Worm (Caenorhabditis elegans): ENCODE measurements around the gene F35C11.7.

Gene F35C11.7

DNA sequence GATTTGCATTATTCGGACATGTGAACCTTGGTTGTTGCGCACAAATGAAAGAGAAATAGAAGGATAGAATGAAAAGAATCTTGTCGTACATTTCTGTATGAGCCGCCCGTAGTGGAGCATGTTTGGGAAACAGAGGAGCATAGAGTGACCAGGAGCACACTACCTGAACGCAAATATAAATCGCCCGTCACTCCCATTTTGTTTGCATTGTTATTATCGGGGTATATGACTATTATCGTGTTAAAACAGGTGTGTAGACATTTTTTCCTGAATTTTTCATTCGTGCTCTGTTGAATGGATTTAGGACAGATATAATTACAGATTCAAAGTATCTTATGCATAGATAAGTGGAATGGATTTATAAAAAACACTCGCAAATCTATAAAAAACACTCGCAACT is 13.2 kb downstream of the F35C11.7 start, which contains the start of gene K01C8.2:
Gene K01C8.2 (minus strand): TSS at position 101 of the 400 bp plus-strand sequence.
- TF ChIP-seq sma-9 (GFP tag; optimal IDR thresholded peaks at IDR 0.05): no peak
- TF ChIP-seq sma-9 (tag; optimal IDR thresholded peaks at IDR 0.05): no peak
- no peak for TF ChIP-seq F13H6.1 (tag; optimal IDR thresholded peaks at IDR 0.05)
- TF ChIP-seq R02D3.7 (tag; optimal IDR thresholded peaks at IDR 0.05): no peak
- no peak for TF ChIP-seq ztf-11 (tag; optimal IDR thresholded peaks at IDR 0.05)
- no peak for TF ChIP-seq mdl-1 (tag; optimal IDR thresholded peaks at IDR 0.05)
- TF ChIP-seq nhr-10 (tag; optimal IDR thresholded peaks at IDR 0.05): no peak
- no peak for TF ChIP-seq nhr-77 (tag; optimal IDR thresholded peaks at IDR 0.05)
- no peak for TF ChIP-seq unc-62 (GFP tag; optimal IDR thresholded peaks at IDR 0.05)
- TF ChIP-seq ceh-82 (tag; optimal IDR thresholded peaks at IDR 0.05): no peak
- TF ChIP-seq alr-1 (tag; optimal IDR thresholded peaks at IDR 0.05): no peak
- no peak for TF ChIP-seq nhr-11 (tag; optimal IDR thresholded peaks at IDR 0.05)
- TF ChIP-seq fos-1 (tag; optimal IDR thresholded peaks at IDR 0.05): no peak
- no peak for TF ChIP-seq Y55F3AM.14 (GFP tag; optimal IDR thresholded peaks at IDR 0.05)
- TF ChIP-seq unc-55 (GFP tag; optimal IDR thresholded peaks at IDR 0.05): no peak
- TF ChIP-seq nhr-21 (tag; optimal IDR thresholded peaks at IDR 0.05): no peak
- TF ChIP-seq nhr-23 (tag; optimal IDR thresholded peaks at IDR 0.05): no peak

ce11 chrII:8269855-8270647 is 13.9 kb downstream of the F35C11.7 start, which contains the start of gene tdc-1:
tdc-1 (plus strand) TSS chrII:8270597.
- TF ChIP-seq Y55F3AM.14 (GFP tag; optimal IDR thresholded peaks at IDR 0.05) (no peak), gmeb-1 (tag; optimal IDR thresholded peaks at IDR 0.05) (no peak), nhr-23 (tag; optimal IDR thresholded peaks at IDR 0.05) (no peak), sma-3 (GFP tag; optimal IDR thresholded peaks at IDR 0.05) (no peak), nhr-10 (tag; optimal IDR thresholded peaks at IDR 0.05) (no peak)

ce11 chrII:8273060-8273459 is 16.9 kb downstream of the F35C11.7 start:
- TF ChIP-seq peb-1 (tag; optimal IDR thresholded peaks at IDR 0.05) (no peak), blmp-1 (tag; optimal IDR thresholded peaks at IDR 0.05; ENCODE audit: insufficient read depth) (no peak), fos-1 (tag; optimal IDR thresholded peaks at IDR 0.05) (no peak), unc-39 (tag; optimal IDR thresholded peaks at IDR 0.05) (no peak), Y55F3AM.14 (GFP tag; optimal IDR thresholded peaks at IDR 0.05) (no peak)

- peak; percentile 13 for TF ChIP-seq nhr-129 (tag; optimal IDR thresholded peaks at IDR 0.05)
- peak; percentile 89 for TF ChIP-seq gmeb-1 (tag; optimal IDR thresholded peaks at IDR 0.05)
- peak; percentile 59 to 83 for TF ChIP-seq lsy-2 (tag; optimal IDR thresholded peaks at IDR 0.05)
- peak; percentile 85 for TF ChIP-seq R02D3.7 (tag; optimal IDR thresholded peaks at IDR 0.05)
- no peak for TF ChIP-seq ama-1 (optimal IDR thresholded peaks at IDR 0.05)
- TF ChIP-seq mdl-1 (tag; optimal IDR thresholded peaks at IDR 0.05): no peak
- no peak for TF ChIP-seq sma-3 (GFP tag; optimal IDR thresholded peaks at IDR 0.05)
- no peak for TF ChIP-seq crh-2 (tag; optimal IDR thresholded peaks at IDR 0.05)
- TF ChIP-seq peb-1 (tag; optimal IDR thresholded peaks at IDR 0.05): no peak
Measured at ce11 chrII:8276057-8276456, 19.9 kb downstream of the F35C11.7 start, which contains the start of the genes gei-14 and slc-25A32. gei-14 (minus strand) TSS chrII:8276231. slc-25A32 (plus strand) TSS chrII:8276298.

DNA sequence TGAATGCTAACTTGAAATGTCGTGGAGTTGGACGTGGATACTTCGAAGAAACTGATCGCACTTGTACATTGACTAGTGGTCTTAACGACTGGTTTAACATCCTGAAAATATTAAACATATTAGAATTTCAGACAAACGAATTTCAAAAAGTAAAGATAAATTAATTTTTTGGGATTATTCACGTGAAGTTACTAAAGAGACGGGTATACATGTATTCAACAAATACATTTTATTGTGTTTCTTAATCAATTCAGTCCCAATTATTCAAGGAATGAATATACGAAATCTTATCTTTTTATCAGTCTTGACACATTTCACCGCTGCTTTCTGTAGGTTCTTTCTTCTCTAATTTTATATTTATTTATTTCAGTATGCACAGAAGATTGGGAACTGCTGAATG is 22.3 kb downstream of the F35C11.7 start, which contains the start of the genes mrpl-10 and clec-142:
Gene mrpl-10 (minus strand): TSS at position 101 of the 400 bp plus-strand sequence.
Gene clec-142 (plus strand): TSS at position 264 of the 400 bp plus-strand sequence.
- TF ChIP-seq skn-1 (tag; optimal IDR thresholded peaks at IDR 0.05) (no peak), sem-4 (tag; optimal IDR thresholded peaks at IDR 0.05) (no peak), ceh-82 (tag; optimal IDR thresholded peaks at IDR 0.05) (no peak), nhr-77 (tag; optimal IDR thresholded peaks at IDR 0.05) (no peak)

DNA sequence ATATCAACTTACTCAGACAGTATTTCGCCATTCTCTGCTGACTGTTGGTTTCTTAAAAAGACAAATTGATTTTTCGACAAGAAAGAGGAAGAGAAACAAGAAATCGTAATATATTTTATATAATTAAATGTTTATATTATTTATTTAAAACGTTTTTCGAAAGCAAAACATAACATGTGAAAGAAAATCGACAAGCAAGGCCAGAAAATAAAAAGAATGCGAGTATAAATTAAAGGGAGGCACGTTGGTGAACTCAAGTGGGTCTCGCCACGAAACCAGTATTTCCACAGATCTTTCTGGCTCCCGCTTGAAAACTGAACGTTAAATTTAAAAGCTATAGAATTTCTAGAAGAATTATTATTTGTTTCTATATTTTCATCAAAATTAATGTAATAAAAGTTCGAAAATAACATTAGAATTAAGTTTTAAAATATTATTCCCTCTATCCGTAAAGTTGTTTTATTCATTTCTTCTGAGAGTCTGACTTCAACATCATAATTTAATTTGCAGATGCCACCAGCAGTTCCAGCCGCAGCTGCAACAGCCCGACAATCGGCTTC is 27.1 kb downstream of the F35C11.7 start, which contains the start of the genes nst-1 and cct-4:
Gene nst-1 (minus strand): TSS at position 51 of the 560 bp plus-strand sequence.
Gene cct-4 (plus strand): TSS at position 510 of the 560 bp plus-strand sequence.
- TF ChIP-seq nhr-12 (tag; optimal IDR thresholded peaks at IDR 0.05) (no peak), sma-3 (GFP tag; optimal IDR thresholded peaks at IDR 0.05) (no peak), nhr-237 (tag; optimal IDR thresholded peaks at IDR 0.05) (no peak), nhr-23 (tag; optimal IDR thresholded peaks at IDR 0.05) (no peak), mdl-1 (tag; optimal IDR thresholded peaks at IDR 0.05) (no peak), skn-1 (tag; optimal IDR thresholded peaks at IDR 0.05) (no peak), lin-13 (GFP tag; optimal IDR thresholded peaks at IDR 0.05) (peak; percentile 6), elt-3 (tag; optimal IDR thresholded peaks at IDR 0.05) (no peak), sem-4 (tag; optimal IDR thresholded peaks at IDR 0.05) (no peak), nhr-6 (tag; optimal IDR thresholded peaks at IDR 0.05) (no peak), C34F6.9 (tag; optimal IDR thresholded peaks at IDR 0.05) (peak; percentile 54), sma-9 (GFP tag; optimal IDR thresholded peaks at IDR 0.05) (no peak), sma-9 (tag; optimal IDR thresholded peaks at IDR 0.05) (no peak), unc-39 (tag; optimal IDR thresholded peaks at IDR 0.05) (no peak), nhr-129 (tag; optimal IDR thresholded peaks at IDR 0.05) (no peak), mab-5 (tag; optimal IDR thresholded peaks at IDR 0.05) (no peak), mbf-1 (tag; optimal IDR thresholded peaks at IDR 0.05) (no peak), fos-1 (tag; optimal IDR thresholded peaks at IDR 0.05) (no peak), ceh-82 (tag; optimal IDR thresholded peaks at IDR 0.05) (no peak), gmeb-1 (tag; optimal IDR thresholded peaks at IDR 0.05) (peak; percentile 0), nhr-77 (tag; optimal IDR thresholded peaks at IDR 0.05) (no peak), lsy-2 (tag; optimal IDR thresholded peaks at IDR 0.05) (peak in 1 of 2 experiments; percentile 73)

Data from whole organism, L2 larva.